1 worm cellular context compared by ENCODE assay signal in genomic region chrIII:3954220-3954619, ce11.
TF ChIP-seq lines count a peak whose summit lies in the region.

No protein-coding gene starts in this region.

TF ChIP-seq in whole organism, L1 larva, 84 proteins besides CTCF, POLR2A, EP300 and RAD21 (continued from another document):
- TF ChIP-seq C16A3.4 (tag; optimal IDR thresholded peaks at IDR 0.05; lab: Kevin White, UChicago) = peak; percentile 42
- TF ChIP-seq unc-86 (tag; optimal IDR thresholded peaks at IDR 0.05; lab: Kevin White, UChicago) = peak; percentile 22
- TF ChIP-seq ces-1 (GFP tag; optimal IDR thresholded peaks at IDR 0.05; lab: Kevin White, UChicago) = no peak
- peak in 1 of 3 experiments; percentile 1 for TF ChIP-seq dpl-1 (GFP tag; optimal IDR thresholded peaks at IDR 0.05; lab: Kevin White, UChicago)
- no peak for TF ChIP-seq mab-9 (GFP tag; IDR thresholded peaks at IDR 0.05; lab: Robert Waterston, UW)
- TF ChIP-seq blmp-1 (tag; optimal IDR thresholded peaks at IDR 0.05; lab: Kevin White, UChicago) = peak; percentile 11
- TF ChIP-seq grh-1 (GFP tag; IDR thresholded peaks at IDR 0.05; lab: Robert Waterston, UW) = no peak
- TF ChIP-seq ceh-63 (GFP tag; optimal IDR thresholded peaks at IDR 0.05; lab: Kevin White, UChicago) = no peak
- TF ChIP-seq zag-1 (tag; optimal IDR thresholded peaks at IDR 0.05; lab: Kevin White, UChicago) = no peak
- TF ChIP-seq nhr-76 (tag; optimal IDR thresholded peaks at IDR 0.05; lab: Kevin White, UChicago) = no peak
- no peak for TF ChIP-seq elt-2 (tag; optimal IDR thresholded peaks at IDR 0.05; lab: Kevin White, UChicago)
- TF ChIP-seq unc-30 (tag; optimal IDR thresholded peaks at IDR 0.05; lab: Kevin White, UChicago) = no peak
- TF ChIP-seq elt-3 (tag; optimal IDR thresholded peaks at IDR 0.05; lab: Kevin White, UChicago) = no peak
- no peak for TF ChIP-seq sox-4 (tag; optimal IDR thresholded peaks at IDR 0.05; lab: Kevin White, UChicago)
- no peak for TF ChIP-seq C34B4.2 (tag; optimal IDR thresholded peaks at IDR 0.05; lab: Kevin White, UChicago)
- TF ChIP-seq nhr-12 (tag; optimal IDR thresholded peaks at IDR 0.05; lab: Kevin White, UChicago) = no peak
- TF ChIP-seq lir-3 (tag; optimal IDR thresholded peaks at IDR 0.05; lab: Kevin White, UChicago; ENCODE audit: poor library complexity) = peak; percentile 38
- TF ChIP-seq egl-27 (tag; optimal IDR thresholded peaks at IDR 0.05; lab: Kevin White, UChicago) = no peak
- TF ChIP-seq nhr-77 (tag; optimal IDR thresholded peaks at IDR 0.05; lab: Kevin White, UChicago) = no peak
- TF ChIP-seq snu-23 (GFP tag; optimal IDR thresholded peaks at IDR 0.05; lab: Kevin White, UChicago) = peak; percentile 54
- peak; percentile 52 for TF ChIP-seq mep-1 (tag; optimal IDR thresholded peaks at IDR 0.05; lab: Kevin White, UChicago)
- no peak for TF ChIP-seq hpl-2 (GFP tag; optimal IDR thresholded peaks at IDR 0.05; lab: Kevin White, UChicago)
- TF ChIP-seq Y116A8C.19 (tag; optimal IDR thresholded peaks at IDR 0.05; lab: Kevin White, UChicago; ENCODE audit: borderline replicate concordance) = no peak
- TF ChIP-seq zip-4 (GFP tag; optimal IDR thresholded peaks at IDR 0.05; lab: Kevin White, UChicago) = no peak
- no peak for TF ChIP-seq ceh-88 (GFP tag; IDR thresholded peaks at IDR 0.05; lab: Robert Waterston, UW)
- no peak for TF ChIP-seq F16B12.6 (tag; optimal IDR thresholded peaks at IDR 0.05; lab: Kevin White, UChicago)
